Fruit fly (Drosophila melanogaster) whole organism, embryonic: ENCODE results near the gene CG7386.

Source experiments
- ATbp ChIP-seq: fragments of 200-800 bp; sonication (Bioruptor generic); optimal IDR thresholded peaks from 2 replicates; lab custom pipeline; 2017; ENCODE audit warnings: missing biosample characterization, mild to moderate bottlenecking, missing genetic modification characterization, missing genetic modification reagents
- Asciz ChIP-seq: fragments of 200-800 bp; sonication (Bioruptor generic); optimal IDR thresholded peaks from 2 replicates; lab custom pipeline; 2017; ENCODE audit warnings: missing biosample characterization, mild to moderate bottlenecking, missing genetic modification characterization, missing genetic modification reagents
- CG10431 ChIP-seq: fragments of 200-800 bp; sonication (Bioruptor generic); optimal IDR thresholded peaks from 3 replicates; lab custom pipeline; 2018; ENCODE audit warnings: missing biosample characterization, mild to moderate bottlenecking, missing genetic modification characterization
- CG10462 ChIP-seq: fragments of 200-800 bp; sonication (Bioruptor generic); optimal IDR thresholded peaks from 2 replicates; lab custom pipeline; 2016; ENCODE audit warnings: missing biosample characterization, missing genetic modification characterization
- CG10565 ChIP-seq: fragments of 200-800 bp; sonication (Bioruptor generic); optimal IDR thresholded peaks from 3 replicates; lab custom pipeline; 2016; ENCODE audit warnings: missing biosample characterization, mild to moderate bottlenecking, missing genetic modification characterization
- CG11695 ChIP-seq: fragments of 200-800 bp; sonication (Bioruptor generic); IDR thresholded peaks from 3 replicates; pipeline ENCODE4 v1.3.6; 2022; ENCODE audit warnings: missing biosample characterization, missing genetic modification characterization
- CG13123 ChIP-seq: fragments of 200-800 bp; sonication (Bioruptor generic); optimal IDR thresholded peaks from 2 replicates; lab custom pipeline; 2016; ENCODE audit warnings: missing biosample characterization, missing genetic modification characterization
- CG13296 ChIP-seq: fragments of 200-800 bp; sonication (Bioruptor generic); optimal IDR thresholded peaks from 3 replicates; lab custom pipeline; 2018; ENCODE audit warnings: missing biosample characterization, mild to moderate bottlenecking, missing genetic modification characterization
- CG1529 ChIP-seq: fragments of 200-800 bp; sonication (Bioruptor generic); optimal IDR thresholded peaks from 3 replicates; lab custom pipeline; 2018; ENCODE audit warnings: missing biosample characterization, missing genetic modification characterization
- CG15696 ChIP-seq: fragments of 200-800 bp; sonication (Bioruptor generic); optimal IDR thresholded peaks from 2 replicates; lab custom pipeline; 2019; ENCODE audit warnings: missing biosample characterization, mild to moderate bottlenecking, missing genetic modification characterization, moderate library complexity
- CG2202 ChIP-seq: fragments of 200-800 bp; sonication (Bioruptor generic); optimal IDR thresholded peaks from 2 replicates; lab custom pipeline; 2018; ENCODE audit warnings: missing biosample characterization, mild to moderate bottlenecking, missing genetic modification characterization
- CG30431 ChIP-seq: fragments of 200-800 bp; sonication (Bioruptor generic); optimal IDR thresholded peaks from 2 replicates; lab custom pipeline; 2017; ENCODE audit warnings: missing biosample characterization, missing genetic modification characterization
- CG32767 ChIP-seq: fragments of 200-800 bp; sonication (Bioruptor generic); IDR thresholded peaks from 2 replicates; pipeline ENCODE4 v1.3.6; 2022; ENCODE audit warnings: missing biosample characterization, missing genetic modification characterization
- CG34224 ChIP-seq: fragments of 200-800 bp; sonication (Bioruptor generic); IDR thresholded peaks from 3 replicates; pipeline ENCODE4 v1.3.6; 2022; ENCODE audit warnings: missing biosample characterization, missing genetic modification characterization; ENCODE audit not compliant: partially characterized antibody
- CG5180 ChIP-seq: fragments of 200-800 bp; sonication (Bioruptor generic); optimal IDR thresholded peaks from 3 replicates; lab custom pipeline; 2017; ENCODE audit warnings: missing biosample characterization, missing genetic modification characterization, mild to moderate bottlenecking, moderate library complexity, missing genetic modification reagents
- CG9609 ChIP-seq: fragments of 200-800 bp; sonication (Bioruptor generic); optimal IDR thresholded peaks from 3 replicates; lab custom pipeline; 2016; ENCODE audit warnings: missing biosample characterization, missing genetic modification characterization
- CG9797 ChIP-seq: fragments of 200-800 bp; sonication (Bioruptor generic); optimal IDR thresholded peaks from 3 replicates; lab custom pipeline; 2018; ENCODE audit warnings: missing biosample characterization, mild to moderate bottlenecking, missing genetic modification characterization
- CG9876 ChIP-seq: fragments of 200-800 bp; sonication (Bioruptor generic); optimal IDR thresholded peaks from 2 replicates; lab custom pipeline; 2016; ENCODE audit warnings: missing biosample characterization, missing genetic modification characterization
- D19A ChIP-seq: fragments of 200-800 bp; optimal IDR thresholded peaks from 3 replicates; lab custom pipeline; 2019; ENCODE audit warnings: missing biosample characterization, mild to moderate bottlenecking, missing genetic modification characterization, moderate library complexity
- Fer3 ChIP-seq: fragments of 200-800 bp; sonication (Bioruptor generic); optimal IDR thresholded peaks from 2 replicates; lab custom pipeline; 2018; ENCODE audit warnings: missing biosample characterization, mild to moderate bottlenecking, missing genetic modification characterization, moderate library complexity
- Gsc ChIP-seq: fragments of 200-800 bp; sonication (Bioruptor generic); IDR thresholded peaks from 2 replicates; pipeline ENCODE4 v1.3.6; 2022; ENCODE audit warnings: missing biosample characterization, missing genetic modification characterization
- HLH3B ChIP-seq: fragments of 200-800 bp; sonication (Bioruptor generic); IDR thresholded peaks from 2 replicates; pipeline ENCODE4 v1.3.6; 2022; ENCODE audit warnings: missing biosample characterization, missing genetic modification characterization
- Hmr ChIP-seq: fragments of 200-800 bp; sonication (Bioruptor generic); optimal IDR thresholded peaks from 3 replicates; lab custom pipeline; 2017; ENCODE audit warnings: mild to moderate bottlenecking, missing biosample characterization, missing genetic modification reagents, missing genetic modification characterization
- MTF-1 ChIP-seq: fragments of 200-800 bp; sonication (Bioruptor generic); optimal IDR thresholded peaks from 2 replicates; lab custom pipeline; 2018; ENCODE audit warnings: missing biosample characterization, mild to moderate bottlenecking, missing genetic modification characterization, borderline replicate concordance
- Optix ChIP-seq: fragments of 200-800 bp; sonication (Bioruptor generic); IDR thresholded peaks from 3 replicates; pipeline ENCODE4 v1.3.6; 2022; ENCODE audit warnings: missing biosample characterization, missing genetic modification characterization
- Ptx1 ChIP-seq: fragments of 200-800 bp; sonication (Bioruptor generic); IDR thresholded peaks from 2 replicates; pipeline ENCODE4 v1.3.6; 2022; ENCODE audit warnings: missing biosample characterization, missing genetic modification characterization
- Side ChIP-seq: fragments of 200-800 bp; sonication (Bioruptor generic); optimal IDR thresholded peaks from 2 replicates; lab custom pipeline; 2016; ENCODE audit warnings: missing biosample characterization, missing genetic modification characterization
- TFAM ChIP-seq: fragments of 200-800 bp; sonication (Bioruptor generic); optimal IDR thresholded peaks from 2 replicates; lab custom pipeline; 2017; ENCODE audit warnings: missing biosample characterization, missing genetic modification characterization, inconsistent platforms
- Taf1 ChIP-seq: fragments of 200-800 bp; sonication (Bioruptor generic); IDR thresholded peaks from 2 replicates; pipeline ENCODE4 v1.3.6; 2022; ENCODE audit warnings: missing biosample characterization, missing genetic modification characterization
- Trl ChIP-seq, 3 experiments: fragments of >200 bp in 2 of 3; fragments of 200-800 bp in 1 of 3; sonication (Bioruptor generic) in 1 of 3; optimal IDR thresholded peaks; 2 replicates in 1 of 3; 3 replicates in 2 of 3; lab custom pipeline; 2016 to 2017; ENCODE audit warnings: missing biosample characterization in 1 of 3, missing genetic modification characterization in 1 of 3
- ap ChIP-seq: fragments of 200-800 bp; sonication (Bioruptor generic); IDR thresholded peaks from 2 replicates; pipeline ENCODE4 v1.3.6; 2022; ENCODE audit warnings: missing biosample characterization, missing genetic modification characterization
- bbx ChIP-seq: fragments of 200-800 bp; sonication (Bioruptor generic); IDR thresholded peaks from 2 replicates; pipeline ENCODE4 v1.3.6; 2022; ENCODE audit warnings: missing biosample characterization, missing genetic modification characterization; ENCODE audit not compliant: partially characterized antibody
- cg ChIP-seq: fragments of 200-800 bp; sonication (Bioruptor generic); optimal IDR thresholded peaks from 3 replicates; lab custom pipeline; 2019; ENCODE audit warnings: missing biosample characterization, mild to moderate bottlenecking, missing genetic modification characterization, moderate library complexity
- chm ChIP-seq: fragments of 200-800 bp; sonication (Bioruptor generic); IDR thresholded peaks from 2 replicates; pipeline ENCODE4 v1.3.6; 2022; ENCODE audit warnings: missing biosample characterization, missing genetic modification characterization
- dimm ChIP-seq: fragments of 200-800 bp; sonication (Bioruptor generic); IDR thresholded peaks from 2 replicates; pipeline ENCODE4 v1.3.6; 2022; ENCODE audit warnings: missing biosample characterization, missing genetic modification characterization
- dmrt99B ChIP-seq: fragments of 200-800 bp; sonication (Bioruptor generic); optimal IDR thresholded peaks from 2 replicates; lab custom pipeline; 2018; ENCODE audit warnings: missing biosample characterization, mild to moderate bottlenecking, missing genetic modification characterization, moderate library complexity
- ftz-f1 ChIP-seq: fragments of 200-800 bp; sonication (Bioruptor generic); optimal IDR thresholded peaks from 2 replicates; lab custom pipeline; 2016; ENCODE audit warnings: missing biosample characterization, missing genetic modification characterization
- inv ChIP-seq: fragments of 200-800 bp; sonication (Bioruptor generic); IDR thresholded peaks from 2 replicates; pipeline ENCODE4 v1.3.6; 2022; ENCODE audit warnings: missing biosample characterization, missing genetic modification characterization; ENCODE audit not compliant: partially characterized antibody
- jing ChIP-seq: fragments of 200-800 bp; sonication (Bioruptor generic); optimal IDR thresholded peaks from 2 replicates; lab custom pipeline; 2018; ENCODE audit warnings: missing biosample characterization, mild to moderate bottlenecking, missing genetic modification characterization
- klu ChIP-seq: fragments of 200-800 bp; sonication (Bioruptor generic); IDR thresholded peaks from 2 replicates; pipeline ENCODE4 v1.3.6; 2022; ENCODE audit warnings: missing biosample characterization, missing genetic modification characterization
- nerfin-2 ChIP-seq: fragments of 200-800 bp; sonication (Bioruptor generic); IDR thresholded peaks from 2 replicates; pipeline ENCODE4 v1.3.6; 2022; ENCODE audit warnings: missing biosample characterization, missing genetic modification characterization; ENCODE audit not compliant: partially characterized antibody
- prd ChIP-seq, 3 experiments: fragments of >200 bp in 2 of 3; fragments of 200-800 bp in 1 of 3; sonication (Bioruptor generic) in 1 of 3; optimal IDR thresholded peaks in 2 of 3; IDR thresholded peaks in 1 of 3; 2 replicates in 2 of 3; 3 replicates in 1 of 3; pipeline versions ENCODE4 v1.3.6 to Lab custom; 2017 to 2022; ENCODE audit warnings: missing biosample characterization in 1 of 3, missing genetic modification characterization in 1 of 3
- repo ChIP-seq: fragments of 200-800 bp; sonication (Bioruptor generic); optimal IDR thresholded peaks from 2 replicates; lab custom pipeline; 2016; ENCODE audit warnings: missing biosample characterization, missing genetic modification characterization
- tgo ChIP-seq: fragments of 200-800 bp; sonication (Bioruptor generic); IDR thresholded peaks from 3 replicates; pipeline ENCODE4 v1.3.6; 2022; ENCODE audit warnings: missing biosample characterization, missing genetic modification characterization
- tio ChIP-seq: fragments of 200-800 bp; sonication (Bioruptor generic); optimal IDR thresholded peaks from 2 replicates; lab custom pipeline; 2017; ENCODE audit warnings: missing biosample characterization, missing genetic modification characterization, inconsistent platforms
- unc-4 ChIP-seq: fragments of 200-800 bp; sonication (Bioruptor generic); IDR thresholded peaks from 2 replicates; pipeline ENCODE4 v1.3.6; 2022; ENCODE audit warnings: missing biosample characterization, missing genetic modification characterization; ENCODE audit not compliant: partially characterized antibody

CG7386 gene

dm6 chr3L:6188995-6189927, at the start of gene CG7386, which contains the start of gene D19A (continued):
- TF ChIP-seq CG9876 (GFP tag; lab: Kevin White, UChicago) (peak; percentile 47), klu (GFP tag; lab: Robert Waterston, UW) (no peak), CG10431 (GFP tag; lab: Kevin White, UChicago) (peak; percentile 27), inv (0 out of 2 replicates have a peak, but pooled peaks have one; percentile 21), unc-4 (no peak), Ptx1 (GFP tag; lab: Robert Waterston, UW) (peak; percentile 67), bbx (GFP tag; lab: Robert Waterston, UW) (0 out of 2 replicates have a peak, but pooled peaks have one; percentile 36), CG2202 (tag; lab: Kevin White, UChicago) (no peak), CG34224 (GFP tag; lab: Robert Waterston, UW) (no peak; the same call in 2 of the 3 replicates), CG11695 (GFP tag; lab: Robert Waterston, UW) (peak; percentile 52; the same call in 1 of the 3 replicates), CG32767 (0 out of 2 replicates have a peak, but pooled peaks have one; percentile 38), Gsc (no peak), Asciz (no peak), dimm (GFP tag; lab: Robert Waterston, UW) (no peak), CG5180 (GFP tag; lab: Kevin White, UChicago) (peak; percentile 29), CG9797 (GFP tag; lab: Kevin White, UChicago) (no peak), prd (optimal IDR thresholded peaks at IDR 0.05; lab: Kevin White, UChicago) (no peak), prd (GFP tag; IDR thresholded peaks at IDR 0.05; lab: Robert Waterston, UW) (peak; percentile 66), ap (no peak), Optix (GFP tag; lab: Robert Waterston, UW) (peak; percentile 61), CG30431 (GFP tag; lab: Kevin White, UChicago) (no peak), CG9609 (GFP tag; lab: Kevin White, UChicago) (peak; percentile 45), jing (no peak), chm (GFP tag; lab: Robert Waterston, UW) (peak; percentile 15; the same call in 1 of the 2 replicates), CG10462 (GFP tag; lab: Kevin White, UChicago) (no peak), cg (GFP tag; lab: Kevin White, UChicago) (peak; percentile 24), dmrt99B (tag; lab: Kevin White, UChicago) (peak; percentile 45), Fer3 (tag; lab: Kevin White, UChicago) (peak; percentile 54), ATbp (GFP tag; lab: Kevin White, UChicago) (no peak), CG10565 (GFP tag; lab: Kevin White, UChicago) (no peak), TFAM (GFP tag; lab: Kevin White, UChicago) (no peak), D19A (peak; percentile 80), CG1529 (no peak), nerfin-2 (GFP tag; lab: Robert Waterston, UW) (no peak), CG13123 (GFP tag; lab: Kevin White, UChicago) (no peak), Side (GFP tag; lab: Kevin White, UChicago) (peak; percentile 48), repo (GFP tag; lab: Kevin White, UChicago) (peak; percentile 6), tio (no peak), MTF-1 (GFP tag; lab: Kevin White, UChicago) (peak; percentile 8), Trl (optimal IDR thresholded peaks at IDR 0.05; lab: Kevin White, UChicago) (no peak), Trl (GFP tag; optimal IDR thresholded peaks at IDR 0.05; lab: Kevin White, UChicago) (peak; percentile 54), Hmr (GFP tag; lab: Kevin White, UChicago) (peak; percentile 53), CG15696 (tag; lab: Kevin White, UChicago) (peak; percentile 31), CG13296 (peak; percentile 57), HLH3B (GFP tag; lab: Robert Waterston, UW) (peak; percentile 60), tgo (peak; percentile 45), ftz-f1 (GFP tag; lab: Kevin White, UChicago) (no peak), Taf1 (GFP tag; lab: Robert Waterston, UW) (peak; percentile 57)
